Worm (Caenorhabditis elegans) whole organism, L4 larva: ENCODE data around the gene rps-11.

Experiments used
- pqm-1 ChIP-seq: sonication (generic microtip); optimal IDR thresholded peaks from 2 replicates; lab custom pipeline; 2017; ENCODE audit warnings: missing biosample characterization, missing genetic modification characterization
- snpc-1.2 ChIP-seq: fragments of 200-800 bp; sonication (Bioruptor generic); IDR thresholded peaks from 2 replicates; pipeline ENCODE4 v1.3.6; 2022; ENCODE audit warnings: missing genetic modification reagents, missing genetic modification characterization, missing compliant biosample characterization
- spr-3 ChIP-seq: fragments of 200-800 bp; sonication (Bioruptor generic); optimal IDR thresholded peaks from 2 replicates; lab custom pipeline; 2018; ENCODE audit warnings: mild to moderate bottlenecking, missing genetic modification characterization, missing compliant biosample characterization

DNA sequence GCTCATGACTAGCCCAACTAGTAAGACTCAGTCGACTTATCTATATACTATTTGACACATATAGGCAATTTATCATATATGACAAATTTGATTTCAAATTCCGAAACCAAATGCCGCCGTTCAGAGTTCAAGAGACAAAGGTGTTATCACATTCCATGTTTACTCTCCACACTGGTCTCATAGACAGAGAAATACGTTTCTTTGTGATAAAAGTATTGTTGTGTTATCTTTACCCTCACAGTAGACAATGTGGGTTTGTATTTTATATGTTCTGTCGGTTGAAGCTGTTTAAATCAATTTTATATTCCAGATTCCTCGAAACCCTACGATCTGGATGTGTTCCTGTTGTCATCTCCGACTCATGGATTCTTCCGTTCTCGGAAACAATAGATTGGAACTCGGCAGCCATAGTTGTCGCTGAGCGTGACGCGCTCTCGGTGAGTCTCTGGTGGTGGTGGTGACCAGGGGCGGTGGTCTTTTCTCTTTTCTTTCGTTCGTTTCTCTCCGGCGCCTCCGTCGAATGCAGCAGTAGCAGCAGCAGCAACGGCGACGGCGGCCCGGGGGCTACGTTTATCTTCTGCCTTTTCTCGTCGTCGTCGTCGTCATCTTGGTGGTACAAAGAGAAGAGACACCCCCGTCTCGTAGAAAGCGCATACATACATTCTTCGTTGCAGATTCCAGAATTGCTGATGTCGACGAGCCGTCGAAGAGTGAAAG lies 19.8 kb upstream of the rps-11 start:
- TF ChIP-seq spr-3 (no peak), pqm-1 (tag; lab: Kevin White, UChicago) (peak; percentile 78), snpc-1.2 (GFP tag; lab: Robert Waterston, UW) (no peak)
